Fruit fly (Drosophila melanogaster) whole organism, adult: ENCODE results near the gene mus101.

Source experiments
- CG11617 ChIP-seq: fragments of 200-800 bp; sonication (Bioruptor generic); optimal IDR thresholded peaks from 2 replicates; lab custom pipeline; 2017; ENCODE audit warnings: mild to moderate bottlenecking, missing biosample characterization, missing genetic modification reagents, missing genetic modification characterization
- CG14711 ChIP-seq: fragments of 200-800 bp; sonication (Bioruptor generic); optimal IDR thresholded peaks from 2 replicates; lab custom pipeline; 2018; ENCODE audit warnings: missing biosample characterization, mild to moderate bottlenecking, missing genetic modification characterization, moderate library complexity
- CG1620 ChIP-seq: fragments of 200-800 bp; sonication (Bioruptor generic); optimal IDR thresholded peaks from 2 replicates; lab custom pipeline; 2016; ENCODE audit warnings: missing biosample characterization, missing genetic modification characterization
- CG5204 ChIP-seq: fragments of 200-800 bp; sonication (Bioruptor generic); optimal IDR thresholded peaks from 2 replicates; lab custom pipeline; 2016; ENCODE audit warnings: missing biosample characterization, missing genetic modification characterization
- CG7101 ChIP-seq: fragments of 200-800 bp; sonication (Bioruptor generic); optimal IDR thresholded peaks from 2 replicates; lab custom pipeline; 2018; ENCODE audit warnings: missing biosample characterization, mild to moderate bottlenecking, missing genetic modification characterization, moderate library complexity
- Clk ChIP-seq: fragments of 200-800 bp; sonication (Bioruptor generic); optimal IDR thresholded peaks from 2 replicates; lab custom pipeline; 2017; ENCODE audit warnings: missing biosample characterization, missing genetic modification characterization
- Crg-1 ChIP-seq: fragments of 200-800 bp; sonication (Bioruptor generic); optimal IDR thresholded peaks from 2 replicates; lab custom pipeline; 2016; ENCODE audit warnings: missing biosample characterization, missing genetic modification characterization
- Mnt ChIP-seq: fragments of 200-800 bp; sonication (Bioruptor generic); optimal IDR thresholded peaks from 2 replicates; lab custom pipeline; 2016; ENCODE audit warnings: missing biosample characterization, mild to moderate bottlenecking, missing genetic modification characterization
- bab1 ChIP-seq: fragments of 200-800 bp; sonication (Bioruptor generic); optimal IDR thresholded peaks from 3 replicates; lab custom pipeline; 2019; ENCODE audit warnings: missing biosample characterization, mild to moderate bottlenecking, missing genetic modification characterization, moderate library complexity
- cic ChIP-seq: fragments of 200-800 bp; sonication (Bioruptor generic); optimal IDR thresholded peaks from 2 replicates; lab custom pipeline; 2017; ENCODE audit warnings: missing biosample characterization, mild to moderate bottlenecking, missing genetic modification characterization, moderate library complexity
- cnc ChIP-seq, 2 experiments: fragments of >200 bp; optimal IDR thresholded peaks; 2 replicates each; lab custom pipeline; 2017
- kay ChIP-seq: fragments of 200-800 bp; sonication (Bioruptor generic); peaks from one replicate; lab custom pipeline; 2016; ENCODE audit warnings: missing biosample characterization, missing genetic modification characterization, borderline replicate concordance
- tj ChIP-seq: fragments of 200-800 bp; sonication (Bioruptor generic); optimal IDR thresholded peaks from 3 replicates; lab custom pipeline; 2017; ENCODE audit warnings: missing biosample characterization, mild to moderate bottlenecking, missing genetic modification characterization, moderate library complexity
- toe ChIP-seq: fragments of 200-800 bp; sonication (Bioruptor generic); optimal IDR thresholded peaks from 2 replicates; lab custom pipeline; 2016; ENCODE audit warnings: missing biosample characterization, missing genetic modification characterization

- TF ChIP-seq CG11617 (GFP tag; lab: Kevin White, UChicago) (peak; percentile 58), kay (GFP tag; lab: Kevin White, UChicago) (no peak), CG5204 (GFP tag; lab: Kevin White, UChicago) (no peak), tj (peak; percentile 36), cic (GFP tag; lab: Kevin White, UChicago) (no peak), CG7101 (tag; lab: Kevin White, UChicago) (peak; percentile 73), Mnt (GFP tag; lab: Kevin White, UChicago) (peak; percentile 99), CG14711 (tag; lab: Kevin White, UChicago) (peak; percentile 95), CG1620 (GFP tag; lab: Kevin White, UChicago) (peak; percentile 9), bab1 (peak; percentile 49), toe (GFP tag; lab: Kevin White, UChicago) (no peak), Crg-1 (GFP tag; lab: Kevin White, UChicago) (no peak), cnc (optimal IDR thresholded peaks at IDR 0.05; lab: Kevin White, UChicago) (no peak), Clk (GFP tag; lab: Kevin White, UChicago) (no peak)
Observed at dm6 chrX:13756776-13757312, 34.8 kb downstream of the mus101 start, which contains the start of the genes CG32625 and Rtc1.
